Fruit fly (Drosophila melanogaster): Measurements from ENCODE around the gene Blos2.

Blos2 gene

DNA sequence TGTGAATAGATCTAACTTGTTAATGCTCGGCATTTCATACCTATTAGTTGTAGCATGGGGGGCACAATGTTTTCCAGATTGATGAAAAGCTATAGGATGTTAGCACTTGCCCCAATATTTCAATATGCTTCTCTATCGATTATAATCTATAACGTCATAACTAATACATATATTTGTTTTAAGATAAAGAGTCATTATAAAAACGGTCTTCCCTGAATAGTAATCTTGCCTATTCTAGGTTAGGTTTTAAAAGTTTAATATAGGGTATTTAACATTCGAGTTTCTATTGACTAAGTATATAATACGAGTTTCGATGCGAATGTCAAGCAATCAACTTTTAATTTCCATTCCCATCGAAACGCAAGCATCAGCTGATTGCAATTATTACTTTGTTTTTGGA is at the start of gene Blos2, which contains the start of gene CG6321 (continued):
- no peak; the same call in 1 of the 2 replicates for TF ChIP-seq Awh (GFP tag; IDR thresholded peaks at IDR 0.05)
- TF ChIP-seq dan (GFP tag; IDR thresholded peaks at IDR 0.05), result no peak
- TF ChIP-seq H2.0 (GFP tag; IDR thresholded peaks at IDR 0.05), result no peak
- TF ChIP-seq CG6654 (GFP tag; optimal IDR thresholded peaks at IDR 0.05), result peak; percentile 21
- TF ChIP-seq CG15073 (GFP tag; optimal IDR thresholded peaks at IDR 0.05), result no peak
- TF ChIP-seq repo (GFP tag; optimal IDR thresholded peaks at IDR 0.05), result no peak
- TF ChIP-seq lilli (GFP tag; optimal IDR thresholded peaks at IDR 0.05), result peak; percentile 73
- no peak for TF ChIP-seq Hey (tag; optimal IDR thresholded peaks at IDR 0.05)
- no peak for TF ChIP-seq amos (GFP tag; IDR thresholded peaks at IDR 0.05; ENCODE audit: partially characterized antibody)
- peak; percentile 5 for TF ChIP-seq gro (GFP tag; optimal IDR thresholded peaks at IDR 0.05)
- peak; percentile 42 for TF ChIP-seq chn (GFP tag; optimal IDR thresholded peaks at IDR 0.05)
- peak; percentile 74 for TF ChIP-seq Sox100B (GFP tag; optimal IDR thresholded peaks at IDR 0.05)
- no peak for TF ChIP-seq zen2 (GFP tag; IDR thresholded peaks at IDR 0.05; ENCODE audit: partially characterized antibody)
- peak; percentile 22 for TF ChIP-seq Lhr (GFP tag; optimal IDR thresholded peaks at IDR 0.05)
- TF ChIP-seq CG18011 (GFP tag; optimal IDR thresholded peaks at IDR 0.05), result peak; percentile 17
- peak; percentile 20 for TF ChIP-seq Mes4 (GFP tag; optimal IDR thresholded peaks at IDR 0.05)
- TF ChIP-seq pita (GFP tag; optimal IDR thresholded peaks at IDR 0.05), result no peak
- TF ChIP-seq CG10979 (tag; optimal IDR thresholded peaks at IDR 0.05), result peak; percentile 81
- peak; percentile 52 for TF ChIP-seq klu (GFP tag; IDR thresholded peaks at IDR 0.05)
- TF ChIP-seq yki (optimal IDR thresholded peaks at IDR 0.05), result no peak
- TF ChIP-seq Adf1 (GFP tag; IDR thresholded peaks at IDR 0.05), result 0 out of 2 replicates have a peak, but pooled peaks have one; percentile 22
- peak; percentile 45; the same call in 1 of the 2 replicates for TF ChIP-seq NFAT (GFP tag; IDR thresholded peaks at IDR 0.05)
- TF ChIP-seq psq (GFP tag; optimal IDR thresholded peaks at IDR 0.05), result no peak
- no peak for TF ChIP-seq unc-4 (GFP tag; IDR thresholded peaks at IDR 0.05; ENCODE audit: partially characterized antibody)
- no peak for TF ChIP-seq Myb (GFP tag; optimal IDR thresholded peaks at IDR 0.05)
- peak; percentile 53 for TF ChIP-seq CG15514 (GFP tag; optimal IDR thresholded peaks at IDR 0.05)
- TF ChIP-seq Oaz (GFP tag; IDR thresholded peaks at IDR 0.05), result peak; percentile 54
- TF ChIP-seq Hr3 (GFP tag; optimal IDR thresholded peaks at IDR 0.05), result peak; percentile 69
- peak; percentile 93 for TF ChIP-seq D19A (tag; optimal IDR thresholded peaks at IDR 0.05)
- TF ChIP-seq PHDP (tag; optimal IDR thresholded peaks at IDR 0.05), result peak; percentile 89
- peak; percentile 63; the same call in 2 of the 3 replicates for TF ChIP-seq Dbx (GFP tag; IDR thresholded peaks at IDR 0.05)
- TF ChIP-seq CG2678 (tag; optimal IDR thresholded peaks at IDR 0.05), result peak; percentile 89
- TF ChIP-seq Kr (GFP tag; optimal IDR thresholded peaks at IDR 0.05), result no peak
- no peak for TF ChIP-seq bbx (GFP tag; IDR thresholded peaks at IDR 0.05; ENCODE audit: partially characterized antibody)
- TF ChIP-seq CG14667 (GFP tag; IDR thresholded peaks at IDR 0.05), result no peak
- peak in 1 of 3 experiments; percentile 72 for TF ChIP-seq lola (GFP tag; optimal IDR thresholded peaks at IDR 0.05)
- TF ChIP-seq Asciz (GFP tag; optimal IDR thresholded peaks at IDR 0.05), result peak; percentile 59
- TF ChIP-seq tap (tag; optimal IDR thresholded peaks at IDR 0.05), result peak; percentile 84
- TF ChIP-seq shn (GFP tag; optimal IDR thresholded peaks at IDR 0.05), result no peak
- no peak for TF ChIP-seq ac (GFP tag; optimal IDR thresholded peaks at IDR 0.05)
- peak; percentile 42 for TF ChIP-seq CG16815 (GFP tag; optimal IDR thresholded peaks at IDR 0.05)
- peak; percentile 81 for TF ChIP-seq exex (tag; optimal IDR thresholded peaks at IDR 0.05)
- TF ChIP-seq bab2 (GFP tag; optimal IDR thresholded peaks at IDR 0.05), result peak; percentile 61
- TF ChIP-seq CG17361 (GFP tag; IDR thresholded peaks at IDR 0.05), result peak; percentile 81
- TF ChIP-seq CG6272 (GFP tag; IDR thresholded peaks at IDR 0.05), result no peak
- TF ChIP-seq MBD-R2 (GFP tag; IDR thresholded peaks at IDR 0.05), result peak; percentile 81
- TF ChIP-seq CG33557 (GFP tag; optimal IDR thresholded peaks at IDR 0.05), result peak; percentile 59
- peak; percentile 24 for TF ChIP-seq CG10274 (GFP tag; optimal IDR thresholded peaks at IDR 0.05)
- TF ChIP-seq CG15601 (tag; optimal IDR thresholded peaks at IDR 0.05), result peak; percentile 68
- TF ChIP-seq CG18262 (tag; optimal IDR thresholded peaks at IDR 0.05), result peak; percentile 86
- TF ChIP-seq CG12219 (GFP tag; optimal IDR thresholded peaks at IDR 0.05), result peak; percentile 74
